Fruit fly (Drosophila melanogaster) whole organism: ENCODE results near the gene Txl.

Experiments used
- CG8478 ChIP-seq: fragments of >200 bp; optimal IDR thresholded peaks from 2 replicates; lab custom pipeline; 2018; ENCODE audit warnings: inconsistent platforms
- pan ChIP-seq: fragments of >200 bp; optimal IDR thresholded peaks from 2 replicates; lab custom pipeline; 2017
- psq ChIP-seq: fragments of >200 bp; optimal IDR thresholded peaks from 2 replicates; lab custom pipeline; 2017
- usp ChIP-seq: fragments of >200 bp; optimal IDR thresholded peaks from 2 replicates; lab custom pipeline; 2017; ENCODE audit warnings: missing biosample characterization, missing genetic modification characterization, mixed read lengths

- TF ChIP-seq psq (no peak), usp (no peak), CG8478 (lab: Kevin White, UChicago) (no peak), pan (lab: Kevin White, UChicago) (peak; percentile 18)
These were observed 43.0 kb downstream of the Txl start for dm6 chr3L:5808540-5809200.
